Fruit fly (Drosophila melanogaster) whole organism, prepupa: ENCODE measurements around the gene Jhbp2.

ENCODE experiments used
- Blimp-1 ChIP-seq: fragments of 200-800 bp; sonication (Bioruptor generic); optimal IDR thresholded peaks from 3 replicates; lab custom pipeline; 2017; ENCODE audit warnings: missing biosample characterization, missing genetic modification characterization, mild to moderate bottlenecking, moderate library complexity, missing genetic modification reagents
- CG10631 ChIP-seq: fragments of 200-800 bp; sonication (Bioruptor generic); optimal IDR thresholded peaks from 2 replicates; lab custom pipeline; 2016; ENCODE audit warnings: missing biosample characterization, missing genetic modification characterization
- CG10669 ChIP-seq: fragments of 200-800 bp; sonication (Bioruptor generic); optimal IDR thresholded peaks from 3 replicates; lab custom pipeline; 2018; ENCODE audit warnings: missing biosample characterization, mild to moderate bottlenecking, missing genetic modification characterization, moderate library complexity
- CG11294 ChIP-seq: fragments of 200-800 bp; sonication (Bioruptor generic); IDR thresholded peaks from 2 replicates; pipeline ENCODE4 v1.3.6; 2022; ENCODE audit warnings: missing biosample characterization, missing genetic modification characterization
- CG11902 ChIP-seq: fragments of 200-800 bp; sonication (Bioruptor generic); optimal IDR thresholded peaks from 3 replicates; lab custom pipeline; 2016; ENCODE audit warnings: missing biosample characterization, missing genetic modification characterization
- CG15336 ChIP-seq: fragments of 200-800 bp; sonication (Bioruptor generic); IDR thresholded peaks from 2 replicates; pipeline ENCODE4 v1.3.6; 2022; ENCODE audit warnings: missing biosample characterization, missing genetic modification characterization
- CG3032 ChIP-seq: fragments of 200-800 bp; optimal IDR thresholded peaks from 2 replicates; lab custom pipeline; 2019; ENCODE audit warnings: missing biosample characterization, mild to moderate bottlenecking, missing genetic modification characterization, moderate library complexity
- CG31627 ChIP-seq: fragments of 200-800 bp; sonication (Bioruptor generic); optimal IDR thresholded peaks from 3 replicates; lab custom pipeline; 2016; ENCODE audit warnings: missing biosample characterization, missing genetic modification characterization
- CG32006 ChIP-seq: fragments of 200-800 bp; sonication (Bioruptor generic); optimal IDR thresholded peaks from 3 replicates; lab custom pipeline; 2017; ENCODE audit warnings: missing biosample characterization, mild to moderate bottlenecking, missing genetic modification characterization
- CG3919 ChIP-seq: fragments of 200-800 bp; sonication (Bioruptor generic); optimal IDR thresholded peaks from 3 replicates; lab custom pipeline; 2016; ENCODE audit warnings: missing biosample characterization, missing genetic modification characterization
- CG4318 ChIP-seq: fragments of 200-800 bp; sonication (Bioruptor generic); optimal IDR thresholded peaks from 3 replicates; lab custom pipeline; 2017; ENCODE audit warnings: missing biosample characterization, mild to moderate bottlenecking, missing genetic modification characterization
- CG6163 ChIP-seq: fragments of 200-800 bp; sonication (Bioruptor generic); IDR thresholded peaks from 3 replicates; pipeline ENCODE4 v1.3.6; 2022; ENCODE audit warnings: missing biosample characterization, missing genetic modification characterization
- CG6276 ChIP-seq: fragments of 200-800 bp; sonication (Bioruptor generic); optimal IDR thresholded peaks from 2 replicates; lab custom pipeline; 2017; ENCODE audit warnings: missing biosample characterization, mild to moderate bottlenecking, missing genetic modification characterization
- CG6808 ChIP-seq: fragments of 200-800 bp; sonication (Bioruptor generic); optimal IDR thresholded peaks from 3 replicates; lab custom pipeline; 2017; ENCODE audit warnings: missing biosample characterization, missing genetic modification characterization, mild to moderate bottlenecking, moderate library complexity, missing genetic modification reagents
- CG6854 ChIP-seq: fragments of 200-800 bp; sonication (Bioruptor generic); optimal IDR thresholded peaks from 2 replicates; lab custom pipeline; 2017; ENCODE audit warnings: missing biosample characterization, mild to moderate bottlenecking, missing genetic modification characterization
- CG7368 ChIP-seq: fragments of 200-800 bp; sonication (Bioruptor generic); optimal IDR thresholded peaks from 3 replicates; lab custom pipeline; 2016; ENCODE audit warnings: missing biosample characterization, missing genetic modification characterization
- CG8119 ChIP-seq: fragments of 200-800 bp; sonication (Bioruptor generic); IDR thresholded peaks from 3 replicates; pipeline ENCODE4 v1.3.6; 2022; ENCODE audit warnings: missing biosample characterization, missing genetic modification characterization
- CG8319 ChIP-seq: fragments of 200-800 bp; sonication (Bioruptor generic); optimal IDR thresholded peaks from 3 replicates; lab custom pipeline; 2016; ENCODE audit warnings: missing biosample characterization, missing genetic modification characterization
- CG8632 ChIP-seq: fragments of 200-800 bp; sonication (Bioruptor generic); optimal IDR thresholded peaks from 3 replicates; lab custom pipeline; 2016; ENCODE audit warnings: missing biosample characterization, missing genetic modification characterization
- CG9139 ChIP-seq: fragments of 200-800 bp; sonication (Bioruptor generic); optimal IDR thresholded peaks from 3 replicates; lab custom pipeline; 2017; ENCODE audit warnings: missing biosample characterization, mild to moderate bottlenecking, missing genetic modification characterization
- Eip78C ChIP-seq: fragments of 200-800 bp; sonication (Bioruptor generic); peaks from one replicate; lab custom pipeline; 2016; ENCODE audit warnings: missing biosample characterization, missing genetic modification characterization
- Ets21C ChIP-seq: fragments of 200-800 bp; sonication (Bioruptor generic); optimal IDR thresholded peaks from 3 replicates; lab custom pipeline; 2016; ENCODE audit warnings: missing biosample characterization, missing genetic modification characterization
- Ets96B ChIP-seq: fragments of 200-800 bp; optimal IDR thresholded peaks from 2 replicates; lab custom pipeline; 2019; ENCODE audit warnings: missing biosample characterization, mild to moderate bottlenecking, missing genetic modification characterization, moderate library complexity
- Gug ChIP-seq: fragments of 200-800 bp; sonication (Bioruptor generic); IDR thresholded peaks from 2 replicates; pipeline ENCODE4 v1.3.6; 2022; ENCODE audit warnings: missing biosample characterization, missing genetic modification characterization
- Hr38 ChIP-seq: sonication (Bioruptor generic); optimal IDR thresholded peaks from 2 replicates; lab custom pipeline; 2016; ENCODE audit warnings: missing biosample characterization, missing genetic modification characterization
- Hr39 ChIP-seq: fragments of 200-800 bp; sonication (Bioruptor generic); optimal IDR thresholded peaks from 2 replicates; lab custom pipeline; 2016; ENCODE audit warnings: missing biosample characterization, missing genetic modification characterization
- Hr4 ChIP-seq: fragments of 200-800 bp; sonication (Bioruptor generic); optimal IDR thresholded peaks from 3 replicates; lab custom pipeline; 2016; ENCODE audit warnings: missing biosample characterization, missing genetic modification characterization
- Lpt ChIP-seq: fragments of 200-800 bp; sonication (Bioruptor generic); optimal IDR thresholded peaks from 3 replicates; lab custom pipeline; 2016; ENCODE audit warnings: missing biosample characterization, missing genetic modification characterization
- Met ChIP-seq: fragments of 200-800 bp; sonication (Bioruptor generic); optimal IDR thresholded peaks from 3 replicates; lab custom pipeline; 2016; ENCODE audit warnings: missing biosample characterization, missing genetic modification characterization
- Smox ChIP-seq: fragments of 200-800 bp; sonication (Bioruptor generic); optimal IDR thresholded peaks from 3 replicates; lab custom pipeline; 2016; ENCODE audit warnings: missing biosample characterization, missing genetic modification characterization
- Sox102F ChIP-seq: fragments of 200-800 bp; sonication (Bioruptor generic); optimal IDR thresholded peaks from 2 replicates; lab custom pipeline; 2016; ENCODE audit warnings: missing biosample characterization, mild to moderate bottlenecking, missing genetic modification characterization
- Sox14 ChIP-seq: fragments of 200-800 bp; sonication (Bioruptor generic); optimal IDR thresholded peaks from 3 replicates; lab custom pipeline; 2016; ENCODE audit warnings: missing biosample characterization, missing genetic modification characterization
- Sox15 ChIP-seq: fragments of 200-800 bp; sonication (Bioruptor generic); optimal IDR thresholded peaks from 3 replicates; lab custom pipeline; 2016; ENCODE audit warnings: missing biosample characterization, missing genetic modification characterization
- achi ChIP-seq: fragments of 200-800 bp; sonication (Bioruptor generic); optimal IDR thresholded peaks from 3 replicates; lab custom pipeline; 2016; ENCODE audit warnings: missing biosample characterization, missing genetic modification characterization
- acj6 ChIP-seq: fragments of 200-800 bp; sonication (Bioruptor generic); optimal IDR thresholded peaks from 3 replicates; lab custom pipeline; 2016; ENCODE audit warnings: missing biosample characterization, missing genetic modification characterization
- cyc ChIP-seq: fragments of 200-800 bp; sonication (Bioruptor generic); optimal IDR thresholded peaks from 3 replicates; lab custom pipeline; 2016; ENCODE audit warnings: missing biosample characterization, missing genetic modification characterization
- dac ChIP-seq: fragments of 200-800 bp; sonication (Bioruptor generic); optimal IDR thresholded peaks from 2 replicates; lab custom pipeline; 2017; ENCODE audit warnings: missing biosample characterization, mild to moderate bottlenecking, missing genetic modification characterization
- esn ChIP-seq: fragments of 200-800 bp; sonication (Bioruptor generic); optimal IDR thresholded peaks from 2 replicates; lab custom pipeline; 2016; ENCODE audit warnings: missing biosample characterization, mild to moderate bottlenecking, missing genetic modification characterization, moderate library complexity
- fd85E ChIP-seq: fragments of 200-800 bp; sonication (Bioruptor generic); optimal IDR thresholded peaks from 3 replicates; lab custom pipeline; 2016; ENCODE audit warnings: missing biosample characterization, missing genetic modification characterization
- fkh ChIP-seq: fragments of 200-800 bp; sonication (Bioruptor generic); optimal IDR thresholded peaks from 3 replicates; lab custom pipeline; 2017; ENCODE audit warnings: missing biosample characterization, mild to moderate bottlenecking, missing genetic modification characterization, moderate library complexity
- lz ChIP-seq: fragments of 200-800 bp; sonication (Bioruptor generic); optimal IDR thresholded peaks from 3 replicates; lab custom pipeline; 2016; ENCODE audit warnings: missing biosample characterization, missing genetic modification characterization
- net ChIP-seq: fragments of 200-800 bp; sonication (Bioruptor generic); optimal IDR thresholded peaks from 3 replicates; lab custom pipeline; 2016; ENCODE audit warnings: missing biosample characterization, missing genetic modification characterization
- pdm3 ChIP-seq: fragments of 200-800 bp; sonication (Bioruptor generic); optimal IDR thresholded peaks from 3 replicates; lab custom pipeline; 2016; ENCODE audit warnings: missing biosample characterization, missing genetic modification characterization
- salr ChIP-seq, 2 experiments: fragments of 200-800 bp; sonication (Bioruptor generic); optimal IDR thresholded peaks; 3 replicates each; lab custom pipeline; 2016 to 2018; ENCODE audit warnings: missing biosample characterization in 2 of 2, missing genetic modification characterization in 2 of 2, mild to moderate bottlenecking in 1 of 2
- spab ChIP-seq: fragments of 200-800 bp; sonication (Bioruptor generic); optimal IDR thresholded peaks from 2 replicates; lab custom pipeline; 2017; ENCODE audit warnings: missing biosample characterization, mild to moderate bottlenecking, missing genetic modification characterization, missing genetic modification reagents
- ss ChIP-seq, 2 experiments: fragments of 200-800 bp; sonication (Bioruptor generic); optimal IDR thresholded peaks; 2 replicates in 1 of 2; 3 replicates in 1 of 2; lab custom pipeline; 2017 to 2018; ENCODE audit warnings: mild to moderate bottlenecking in 2 of 2, missing biosample characterization in 2 of 2, missing genetic modification characterization in 2 of 2, moderate library complexity in 1 of 2
- svp ChIP-seq: fragments of 200-800 bp; sonication (Bioruptor generic); peaks from one replicate; lab custom pipeline; 2016; ENCODE audit warnings: missing biosample characterization, missing genetic modification characterization
- topi ChIP-seq: fragments of 200-800 bp; sonication (Bioruptor generic); optimal IDR thresholded peaks from 3 replicates; lab custom pipeline; 2016; ENCODE audit warnings: missing biosample characterization, missing genetic modification characterization
- vri ChIP-seq: fragments of 200-800 bp; sonication (Bioruptor generic); optimal IDR thresholded peaks from 3 replicates; lab custom pipeline; 2016; ENCODE audit warnings: missing biosample characterization, mild to moderate bottlenecking, missing genetic modification characterization

Gene Jhbp2

dm6 chr3R:4993385-4993784 is 32.2 kb upstream of the Jhbp2 start:
- peak; percentile 36 for TF ChIP-seq CG6854
- no peak for TF ChIP-seq vri (GFP tag; lab: Kevin White, UChicago)
- no peak for TF ChIP-seq Hr4 (GFP tag; lab: Kevin White, UChicago)
- TF ChIP-seq CG8632 (GFP tag; lab: Kevin White, UChicago): no peak
- peak; percentile 32 for TF ChIP-seq Eip78C (GFP tag; lab: Kevin White, UChicago)
- peak; percentile 39 for TF ChIP-seq CG6808 (GFP tag; lab: Kevin White, UChicago)
- peak; percentile 97 for TF ChIP-seq svp (GFP tag; lab: Kevin White, UChicago)
- TF ChIP-seq Hr39 (GFP tag; lab: Kevin White, UChicago): no peak
- TF ChIP-seq CG9139: no peak
- no peak for TF ChIP-seq CG4318 (GFP tag; lab: Kevin White, UChicago)
- no peak for TF ChIP-seq CG8119 (GFP tag; lab: Robert Waterston, UW)
- no peak for TF ChIP-seq esn (GFP tag; lab: Kevin White, UChicago)
- no peak for TF ChIP-seq fd85E
- TF ChIP-seq ss (GFP tag; optimal IDR thresholded peaks at IDR 0.05; lab: Kevin White, UChicago): peak; percentile 29 to 85
- no peak for TF ChIP-seq CG3919 (GFP tag; lab: Kevin White, UChicago)
- no peak for TF ChIP-seq topi (GFP tag; lab: Kevin White, UChicago)
- no peak for TF ChIP-seq dac (GFP tag; lab: Kevin White, UChicago)
- no peak for TF ChIP-seq CG11294 (GFP tag; lab: Robert Waterston, UW)
- TF ChIP-seq Smox (GFP tag; lab: Kevin White, UChicago): no peak

dm6 chr3R:4992227-4992737 is 31.1 kb upstream of the Jhbp2 start:
- TF ChIP-seq lz (GFP tag; lab: Kevin White, UChicago): no peak
- TF ChIP-seq Hr39 (GFP tag; lab: Kevin White, UChicago): no peak
- TF ChIP-seq achi (GFP tag; lab: Kevin White, UChicago): no peak
- TF ChIP-seq Sox15 (GFP tag; lab: Kevin White, UChicago): no peak
- TF ChIP-seq CG8632 (GFP tag; lab: Kevin White, UChicago): no peak
- peak; percentile 32 for TF ChIP-seq CG6854
- TF ChIP-seq vri (GFP tag; lab: Kevin White, UChicago): peak; percentile 48
- peak; percentile 99 for TF ChIP-seq fkh
- TF ChIP-seq svp (GFP tag; lab: Kevin White, UChicago): peak; percentile 53
- no peak for TF ChIP-seq Lpt (GFP tag; lab: Kevin White, UChicago)
- no peak for TF ChIP-seq CG9139
- no peak for TF ChIP-seq CG3032 (tag; lab: Kevin White, UChicago)
- TF ChIP-seq cyc (GFP tag; lab: Kevin White, UChicago): no peak
- TF ChIP-seq Eip78C (GFP tag; lab: Kevin White, UChicago): peak; percentile 75
- TF ChIP-seq pdm3 (GFP tag; lab: Kevin White, UChicago): no peak
- TF ChIP-seq Hr38 (GFP tag; lab: Kevin White, UChicago): no peak
- TF ChIP-seq Sox14 (GFP tag; lab: Kevin White, UChicago): no peak
- no peak for TF ChIP-seq Ets96B (tag; lab: Kevin White, UChicago)
- TF ChIP-seq CG6276 (GFP tag; lab: Kevin White, UChicago): no peak
- no peak for TF ChIP-seq Smox (GFP tag; lab: Kevin White, UChicago)
- no peak for TF ChIP-seq salr (GFP tag; optimal IDR thresholded peaks at IDR 0.05; lab: Kevin White, UChicago)
- TF ChIP-seq topi (GFP tag; lab: Kevin White, UChicago): no peak
- no peak for TF ChIP-seq Sox102F (GFP tag; lab: Kevin White, UChicago)
- no peak for TF ChIP-seq CG10669 (GFP tag; lab: Kevin White, UChicago)
- no peak for TF ChIP-seq CG10631 (GFP tag; lab: Kevin White, UChicago)
- TF ChIP-seq Gug (GFP tag; lab: Robert Waterston, UW): no peak
- TF ChIP-seq CG11902 (GFP tag; lab: Kevin White, UChicago): no peak
- no peak for TF ChIP-seq CG7368 (GFP tag; lab: Kevin White, UChicago)
- TF ChIP-seq Ets21C (GFP tag; lab: Kevin White, UChicago): no peak
- TF ChIP-seq CG6163 (GFP tag; lab: Robert Waterston, UW): no peak
- TF ChIP-seq CG15336 (GFP tag; lab: Robert Waterston, UW): no peak
- no peak for TF ChIP-seq fd85E
- TF ChIP-seq acj6 (GFP tag; lab: Kevin White, UChicago): no peak
- TF ChIP-seq esn (GFP tag; lab: Kevin White, UChicago): peak; percentile 16
- no peak for TF ChIP-seq CG31627 (GFP tag; lab: Kevin White, UChicago)
- no peak for TF ChIP-seq net (GFP tag; lab: Kevin White, UChicago)
- no peak for TF ChIP-seq Met (GFP tag; lab: Kevin White, UChicago)
- no peak for TF ChIP-seq Hr4 (GFP tag; lab: Kevin White, UChicago)
- no peak for TF ChIP-seq spab (GFP tag; lab: Kevin White, UChicago)
- no peak for TF ChIP-seq Blimp-1 (GFP tag; lab: Kevin White, UChicago)
- TF ChIP-seq CG11294 (GFP tag; lab: Robert Waterston, UW): no peak
- no peak for TF ChIP-seq CG8319
- TF ChIP-seq CG32006 (GFP tag; lab: Kevin White, UChicago): no peak
